Fruit fly (Drosophila melanogaster): ENCODE results near the gene RpS10b.

The RpS10b gene

dm6 chrX:19601644-19602043 is 3.8 kb downstream of the RpS10b start, which contains the start of gene CG14220 (continued):
- TF ChIP-seq CG8359 (GFP tag; optimal IDR thresholded peaks at IDR 0.05; ENCODE audit: borderline replicate concordance) (no peak), CG3847 (GFP tag; IDR thresholded peaks at IDR 0.05) (no peak), HmgZ (tag; optimal IDR thresholded peaks at IDR 0.05) (peak; percentile 66), h (optimal IDR thresholded peaks at IDR 0.05) (no peak), Dek (tag; optimal IDR thresholded peaks at IDR 0.05) (peak; percentile 13), Vsx1 (GFP tag; optimal IDR thresholded peaks at IDR 0.05) (no peak), Xrp1 (GFP tag; IDR thresholded peaks at IDR 0.05) (0 out of 2 replicates have a peak, but pooled peaks have one; percentile 13), sim (GFP tag; IDR thresholded peaks at IDR 0.05) (no peak), CG15073 (GFP tag; optimal IDR thresholded peaks at IDR 0.05) (no peak), crp (GFP tag; optimal IDR thresholded peaks at IDR 0.05) (peak in 1 of 2 experiments; percentile 35), insv (GFP tag; optimal IDR thresholded peaks at IDR 0.05) (peak in 1 of 2 experiments; percentile 15), Ssrp (tag; optimal IDR thresholded peaks at IDR 0.05) (no peak), NfI (GFP tag; optimal IDR thresholded peaks at IDR 0.05) (no peak), CG9876 (GFP tag; optimal IDR thresholded peaks at IDR 0.05) (no peak), CG13775 (GFP tag; optimal IDR thresholded peaks at IDR 0.05) (no peak), CG6854 (GFP tag; optimal IDR thresholded peaks at IDR 0.05) (no peak), cas (GFP tag; IDR thresholded peaks at IDR 0.05) (no peak), CG18262 (tag; optimal IDR thresholded peaks at IDR 0.05) (peak; percentile 7), NK7.1 (GFP tag; optimal IDR thresholded peaks at IDR 0.05) (no peak), gro (GFP tag; optimal IDR thresholded peaks at IDR 0.05) (peak; percentile 11), CG15514 (GFP tag; optimal IDR thresholded peaks at IDR 0.05) (peak; percentile 81), hkb (optimal IDR thresholded peaks at IDR 0.05) (no peak), hkb (GFP tag; IDR thresholded peaks at IDR 0.05) (no peak), CG7372 (GFP tag; IDR thresholded peaks at IDR 0.05) (no peak), CG2129 (GFP tag; IDR thresholded peaks at IDR 0.05; ENCODE audit: partially characterized antibody) (peak; percentile 63), fru (optimal IDR thresholded peaks at IDR 0.05) (no peak), CG11560 (tag; IDR thresholded peaks at IDR 0.05) (no peak), TFAM (GFP tag; optimal IDR thresholded peaks at IDR 0.05) (no peak), CG11398 (GFP tag; optimal IDR thresholded peaks at IDR 0.05) (no peak), Oli (tag; optimal IDR thresholded peaks at IDR 0.05) (no peak), gt (GFP tag; IDR thresholded peaks at IDR 0.05) (no peak), Scr (GFP tag; IDR thresholded peaks at IDR 0.05; ENCODE audit: partially characterized antibody) (peak; percentile 89), CG34224 (GFP tag; IDR thresholded peaks at IDR 0.05; ENCODE audit: partially characterized antibody) (peak; percentile 97), CG17829 (tag; optimal IDR thresholded peaks at IDR 0.05) (peak; percentile 37), CG15011 (GFP tag; optimal IDR thresholded peaks at IDR 0.05) (no peak), dpn (GFP tag; optimal IDR thresholded peaks at IDR 0.05) (peak in 1 of 2 experiments; percentile 10), trh (GFP tag; optimal IDR thresholded peaks at IDR 0.05) (no peak), Atf-2 (GFP tag; optimal IDR thresholded peaks at IDR 0.05) (no peak), crc (GFP tag; optimal IDR thresholded peaks at IDR 0.05) (no peak), CG1792 (GFP tag; optimal IDR thresholded peaks at IDR 0.05) (no peak), psq (GFP tag; optimal IDR thresholded peaks at IDR 0.05) (no peak), Adf1 (GFP tag; IDR thresholded peaks at IDR 0.05) (no peak), tgo (GFP tag; IDR thresholded peaks at IDR 0.05) (no peak), H15 (GFP tag; IDR thresholded peaks at IDR 0.05) (no peak), HLH3B (GFP tag; IDR thresholded peaks at IDR 0.05) (no peak), crol (GFP tag; IDR thresholded peaks at IDR 0.05) (no peak), Taf1 (GFP tag; IDR thresholded peaks at IDR 0.05) (no peak), Usf (GFP tag; optimal IDR thresholded peaks at IDR 0.05) (no peak), dan (GFP tag; IDR thresholded peaks at IDR 0.05) (no peak), fd64A (GFP tag; optimal IDR thresholded peaks at IDR 0.05) (no peak), nerfin-1 (tag; optimal IDR thresholded peaks at IDR 0.05) (no peak), stc (GFP tag; IDR thresholded peaks at IDR 0.05) (no peak), CG7556 (GFP tag; optimal IDR thresholded peaks at IDR 0.05) (no peak)

Measured in whole organism, embryonic.